Worm (Caenorhabditis elegans): ENCODE measurements around the gene dac-1.

DNA sequence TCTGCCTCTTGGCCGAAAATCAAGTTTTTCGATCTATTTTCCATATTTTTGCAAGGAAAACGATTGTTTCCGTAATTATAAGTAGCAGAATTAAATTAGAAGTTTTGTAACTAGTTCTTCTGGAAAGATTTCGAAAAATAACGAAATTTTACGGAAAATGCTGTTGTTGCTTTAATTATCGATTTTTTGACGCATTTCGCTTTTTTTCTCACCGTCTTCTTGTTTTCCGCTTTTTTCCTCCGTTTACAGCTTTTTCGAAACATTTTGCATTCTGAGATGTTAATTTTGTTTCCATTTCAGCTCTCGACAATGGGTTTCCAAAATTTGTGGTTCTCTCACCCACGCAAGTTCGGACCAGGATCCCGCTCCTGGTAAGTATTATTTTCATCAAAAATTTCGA lies 21.9 kb upstream of the dac-1 start, which contains the start of gene rps-29:
- TF ChIP-seq ztf-11 (tag; optimal IDR thresholded peaks at IDR 0.05), result no peak
- no peak for TF ChIP-seq nhr-77 (tag; optimal IDR thresholded peaks at IDR 0.05)
